Worm (Caenorhabditis elegans): ENCODE data around the gene ZK1290.14.

Gene ZK1290.14

DNA sequence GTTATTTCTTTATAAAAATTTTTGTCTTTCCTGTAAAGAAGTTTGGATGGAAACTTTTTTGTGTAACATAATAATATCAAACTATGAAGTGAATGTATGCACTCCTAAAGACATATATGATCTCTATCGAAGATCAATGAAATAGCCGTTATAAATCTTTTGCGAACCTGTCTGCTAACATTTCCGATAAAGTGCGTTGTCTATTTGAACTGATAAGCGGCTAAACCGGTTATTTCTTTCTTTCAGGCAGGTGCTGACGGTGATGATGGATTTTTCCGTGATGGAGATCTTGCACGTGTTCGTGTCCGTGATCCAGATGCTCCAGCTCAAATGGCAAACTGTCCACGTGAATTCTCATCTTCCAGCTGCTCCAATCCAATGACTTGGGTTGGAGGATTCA is 23.9 kb downstream of the ZK1290.14 start:
- no peak for TF ChIP-seq unc-62 (GFP tag; optimal IDR thresholded peaks at IDR 0.05)
- TF ChIP-seq eor-1 (tag; optimal IDR thresholded peaks at IDR 0.05): no peak
- no peak for TF ChIP-seq ceh-16 (tag; optimal IDR thresholded peaks at IDR 0.05)
- TF ChIP-seq nhr-43 (tag; optimal IDR thresholded peaks at IDR 0.05; ENCODE audit: poor library complexity, severe bottlenecking): peak; percentile 59
- TF ChIP-seq elt-3 (tag; optimal IDR thresholded peaks at IDR 0.05): peak in 1 of 3 experiments; percentile 63
- TF ChIP-seq ZK546.5 (tag; optimal IDR thresholded peaks at IDR 0.05): no peak
- no peak for TF ChIP-seq daf-12 (tag; optimal IDR thresholded peaks at IDR 0.05)
- no peak for TF ChIP-seq ceh-28 (tag; optimal IDR thresholded peaks at IDR 0.05)
- TF ChIP-seq nhr-23 (tag; optimal IDR thresholded peaks at IDR 0.05): peak; percentile 52
- no peak for TF ChIP-seq nhr-76 (tag; optimal IDR thresholded peaks at IDR 0.05)

DNA sequence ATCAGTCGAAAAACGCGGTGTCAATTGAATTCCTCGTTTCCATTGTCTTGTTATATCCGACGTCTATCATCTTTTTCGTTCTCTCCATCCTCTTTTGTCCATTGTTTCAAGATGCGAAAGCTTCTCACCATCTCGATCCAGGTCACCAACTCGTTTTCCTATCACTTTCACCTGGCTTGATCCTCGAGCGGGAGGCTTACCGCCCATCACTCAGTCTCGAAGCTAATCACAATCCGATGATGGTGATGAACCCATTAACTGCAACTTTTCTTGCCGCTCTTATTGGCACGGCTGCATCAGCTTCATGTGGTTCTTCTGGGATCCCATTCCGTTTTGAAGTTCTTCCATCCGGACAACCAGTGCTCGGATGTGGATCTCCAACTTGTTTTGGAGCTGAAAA is 24.4 kb downstream of the ZK1290.14 start, which contains the start of gene wrt-1:
wrt-1 (plus strand) TSS at position 53 of the 400 bp plus-strand sequence.
- TF ChIP-seq pha-4 (tag; optimal IDR thresholded peaks at IDR 0.05) (no peak), nhr-23 (tag; optimal IDR thresholded peaks at IDR 0.05) (peak; percentile 41), unc-39 (tag; optimal IDR thresholded peaks at IDR 0.05) (no peak), nhr-12 (tag; optimal IDR thresholded peaks at IDR 0.05) (no peak), aly-2 (tag; optimal IDR thresholded peaks at IDR 0.05) (no peak), ztf-4 (tag; optimal IDR thresholded peaks at IDR 0.05) (no peak), ama-1 (optimal IDR thresholded peaks at IDR 0.05) (peak; percentile 19)

DNA sequence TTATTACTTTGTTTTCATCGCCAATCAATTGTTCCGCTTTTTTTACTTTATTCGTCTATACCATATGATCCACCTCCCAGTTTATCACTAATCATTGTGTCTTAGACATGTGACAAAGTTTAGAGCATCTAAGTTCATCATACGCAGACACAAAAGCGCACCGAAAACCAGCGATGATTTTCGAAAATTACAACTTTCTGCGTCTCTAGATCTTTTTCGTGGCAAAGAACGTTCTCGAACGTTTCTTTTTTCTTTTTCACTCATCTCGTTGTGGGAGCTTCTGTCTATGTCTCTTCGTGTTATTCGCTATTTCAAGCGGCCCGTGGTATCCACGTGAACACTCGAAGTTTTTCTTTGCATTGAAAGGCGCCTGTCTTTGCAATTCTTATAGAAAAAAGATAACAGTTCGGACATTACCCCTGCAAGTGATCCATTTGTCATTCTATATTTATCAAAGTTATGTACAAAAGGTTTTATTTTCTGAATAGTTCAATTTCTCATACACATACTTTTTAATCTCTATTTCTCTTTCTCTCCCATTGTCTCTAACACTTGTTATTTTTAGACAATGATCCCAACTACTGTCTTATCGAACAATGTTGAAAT is 26.2 kb downstream of the ZK1290.14 start, which contains the start of gene ZK1290.5:
ZK1290.5 (plus strand) TSS at position 566 of the 606 bp plus-strand sequence.
- TF ChIP-seq tbx-2 (tag; optimal IDR thresholded peaks at IDR 0.05): peak; percentile 62
- no peak for TF ChIP-seq zag-1 (tag; optimal IDR thresholded peaks at IDR 0.05)
- TF ChIP-seq elt-1 (tag; optimal IDR thresholded peaks at IDR 0.05): peak; percentile 20
- TF ChIP-seq mdl-1 (tag; optimal IDR thresholded peaks at IDR 0.05): peak; percentile 53
- TF ChIP-seq ama-1 (optimal IDR thresholded peaks at IDR 0.05): no peak
- no peak for TF ChIP-seq aly-2 (tag; optimal IDR thresholded peaks at IDR 0.05)
- no peak for TF ChIP-seq ceh-16 (tag; optimal IDR thresholded peaks at IDR 0.05)
- TF ChIP-seq nhr-237 (tag; optimal IDR thresholded peaks at IDR 0.05): no peak
- no peak for TF ChIP-seq nhr-28 (tag; optimal IDR thresholded peaks at IDR 0.05)
- peak; percentile 60 for TF ChIP-seq ceh-28 (tag; optimal IDR thresholded peaks at IDR 0.05)
- no peak for TF ChIP-seq nhr-76 (tag; optimal IDR thresholded peaks at IDR 0.05)
- TF ChIP-seq nhr-11 (tag; optimal IDR thresholded peaks at IDR 0.05): peak; percentile 80
- TF ChIP-seq daf-12 (tag; optimal IDR thresholded peaks at IDR 0.05): no peak
- TF ChIP-seq nhr-77 (tag; optimal IDR thresholded peaks at IDR 0.05): no peak
- TF ChIP-seq sea-2 (GFP tag; optimal IDR thresholded peaks at IDR 0.05): no peak
- peak; percentile 86 for TF ChIP-seq nhr-25 (tag; optimal IDR thresholded peaks at IDR 0.05)
- peak; percentile 58 for TF ChIP-seq lin-15B (tag; optimal IDR thresholded peaks at IDR 0.05)
- peak; percentile 77 for TF ChIP-seq egl-27 (tag; optimal IDR thresholded peaks at IDR 0.05)
- TF ChIP-seq lin-39 (tag; optimal IDR thresholded peaks at IDR 0.05): peak; percentile 67
- no peak for TF ChIP-seq R02D3.7 (tag; optimal IDR thresholded peaks at IDR 0.05)
- TF ChIP-seq nfya-1 (tag; optimal IDR thresholded peaks at IDR 0.05; ENCODE audit: insufficient read depth): peak; percentile 87
- peak; percentile 60 for TF ChIP-seq fos-1 (tag; optimal IDR thresholded peaks at IDR 0.05)
- TF ChIP-seq pha-4 (tag; optimal IDR thresholded peaks at IDR 0.05): peak; percentile 84
- TF ChIP-seq fkh-10 (GFP tag; optimal IDR thresholded peaks at IDR 0.05): no peak
- no peak for TF ChIP-seq ceh-82 (tag; optimal IDR thresholded peaks at IDR 0.05)
- no peak for TF ChIP-seq eor-1 (tag; optimal IDR thresholded peaks at IDR 0.05)
- TF ChIP-seq mml-1 (tag; optimal IDR thresholded peaks at IDR 0.05): peak; percentile 75
- no peak for TF ChIP-seq ztf-11 (tag; optimal IDR thresholded peaks at IDR 0.05)
- TF ChIP-seq hmg-11 (tag; optimal IDR thresholded peaks at IDR 0.05): no peak
- peak; percentile 73 for TF ChIP-seq pqm-1 (tag; optimal IDR thresholded peaks at IDR 0.05)
- TF ChIP-seq elt-3 (tag; optimal IDR thresholded peaks at IDR 0.05): peak; percentile 1 to 61 (median 49)
- peak; percentile 84 for TF ChIP-seq lsy-12 (tag; optimal IDR thresholded peaks at IDR 0.05)
- no peak for TF ChIP-seq ZK546.5 (tag; optimal IDR thresholded peaks at IDR 0.05)
- TF ChIP-seq snpc-4 (tag; optimal IDR thresholded peaks at IDR 0.05): peak; percentile 35
- TF ChIP-seq nhr-23 (tag; optimal IDR thresholded peaks at IDR 0.05): peak; percentile 92
- TF ChIP-seq unc-39 (tag; optimal IDR thresholded peaks at IDR 0.05): no peak
- peak; percentile 71 for TF ChIP-seq skn-1 (tag; optimal IDR thresholded peaks at IDR 0.05)
- peak; percentile 94 for TF ChIP-seq elt-2 (tag; optimal IDR thresholded peaks at IDR 0.05)
- TF ChIP-seq egl-5 (tag; optimal IDR thresholded peaks at IDR 0.05): peak; percentile 51
- peak; percentile 93 for TF ChIP-seq jun-1 (tag; optimal IDR thresholded peaks at IDR 0.05)
- TF ChIP-seq nhr-43 (tag; optimal IDR thresholded peaks at IDR 0.05; ENCODE audit: poor library complexity, severe bottlenecking): peak; percentile 91
- peak; percentile 35 for TF ChIP-seq ztf-4 (tag; optimal IDR thresholded peaks at IDR 0.05)
- peak; percentile 34 for TF ChIP-seq unc-62 (GFP tag; optimal IDR thresholded peaks at IDR 0.05)

Measured in whole organism, L3 larva.